Fruit fly (Drosophila melanogaster): ENCODE measurements around the gene CG13358.

Gene CG13358

DNA sequence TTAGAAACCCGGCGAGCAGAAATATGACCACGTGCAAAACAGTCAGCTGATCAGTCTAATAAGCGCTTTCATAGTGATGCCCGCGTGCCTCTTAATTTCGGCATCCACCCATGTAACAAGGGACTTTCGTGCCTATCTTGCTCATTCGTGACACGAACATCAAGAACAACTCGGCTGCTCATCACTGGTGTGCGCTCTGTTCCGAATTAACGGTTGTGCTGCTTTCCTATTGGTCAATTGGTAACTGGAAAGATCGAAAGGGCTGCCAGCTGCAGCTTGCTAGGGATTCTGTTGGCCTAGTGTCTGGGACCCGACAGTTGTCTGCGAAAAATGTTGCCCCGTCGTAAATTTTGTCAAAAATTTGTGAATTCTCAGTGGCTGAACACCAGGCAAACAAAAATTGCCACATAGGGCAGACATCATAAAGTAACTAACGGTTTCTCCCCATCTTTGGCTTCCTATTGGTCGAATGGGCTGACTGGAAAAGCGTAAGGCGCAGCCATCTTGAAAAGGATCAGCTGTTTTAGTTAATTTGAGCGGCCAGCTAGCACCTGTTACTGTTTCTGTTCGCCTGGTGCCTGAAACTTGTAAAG is 8.2 kb downstream of the CG13358 start:
- TF ChIP-seq insv (optimal IDR thresholded peaks at IDR 0.05) (no peak), h (optimal IDR thresholded peaks at IDR 0.05) (no peak), Myc (optimal IDR thresholded peaks at IDR 0.05) (no peak), ttk (optimal IDR thresholded peaks at IDR 0.05) (no peak), Sin3A (optimal IDR thresholded peaks at IDR 0.05) (no peak), psq (optimal IDR thresholded peaks at IDR 0.05) (no peak)

DNA sequence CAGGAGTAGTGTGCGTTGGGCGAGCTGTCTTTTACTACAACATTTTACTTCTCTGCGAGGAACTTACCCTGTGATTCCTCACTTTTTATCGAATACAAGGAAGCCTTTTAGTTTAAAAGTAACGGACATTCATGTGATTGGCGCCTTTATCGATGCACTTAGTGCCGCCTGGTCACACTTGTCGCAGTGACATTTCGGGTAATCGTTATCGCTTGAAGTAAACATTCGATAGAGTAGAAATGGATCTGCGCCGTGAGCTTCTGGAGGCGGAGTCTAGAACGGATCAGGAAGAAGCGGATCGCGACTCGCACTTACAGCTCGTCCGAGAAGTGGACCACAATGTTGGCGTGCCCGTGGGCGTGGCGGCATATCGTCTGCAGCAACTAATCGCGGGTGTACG is 11.8 kb downstream of the CG13358 start, which contains the start of gene CG16989:
Gene CG16989, plus strand, starts transcription at position 225 of the 400 bp plus-strand sequence.
- TF ChIP-seq ttk (optimal IDR thresholded peaks at IDR 0.05) = no peak
- TF ChIP-seq h (optimal IDR thresholded peaks at IDR 0.05) = no peak
- no peak for TF ChIP-seq Sin3A (optimal IDR thresholded peaks at IDR 0.05)
- no peak for TF ChIP-seq psq (optimal IDR thresholded peaks at IDR 0.05)
- TF ChIP-seq Myc (optimal IDR thresholded peaks at IDR 0.05) = no peak
- no peak for TF ChIP-seq insv (optimal IDR thresholded peaks at IDR 0.05)

DNA sequence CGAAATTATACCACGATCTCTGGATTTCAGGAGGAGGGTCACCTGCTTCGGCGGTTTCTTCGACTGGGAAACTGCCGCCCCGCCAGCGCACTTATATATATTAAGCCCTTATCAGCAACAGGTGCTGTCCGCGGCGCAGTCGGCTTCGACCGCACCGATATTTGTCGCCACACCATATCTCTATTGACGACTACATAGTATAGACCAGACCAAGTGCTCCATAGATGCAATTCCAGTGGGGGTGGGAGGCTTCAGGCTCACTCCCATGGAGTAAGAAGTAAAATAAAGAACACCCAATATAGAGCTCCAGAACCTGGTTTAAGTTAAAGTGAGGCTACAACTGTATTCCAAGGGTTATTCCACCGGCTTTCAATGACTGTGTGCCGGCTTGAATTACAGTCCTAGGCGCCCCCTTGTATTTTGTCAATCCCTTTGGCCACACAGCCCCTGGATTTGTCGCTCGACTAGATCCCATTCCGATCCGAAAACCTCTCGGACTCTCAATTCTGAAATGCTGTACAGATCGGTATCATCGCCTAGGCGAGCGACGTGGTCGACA is 14.6 kb downstream of the CG13358 start, which contains the start of gene CG13360:
Gene CG13360, minus strand, starts transcription at position 51 of the 559 bp plus-strand sequence.
- TF ChIP-seq ttk (optimal IDR thresholded peaks at IDR 0.05) (no peak), Myc (optimal IDR thresholded peaks at IDR 0.05) (no peak), psq (optimal IDR thresholded peaks at IDR 0.05) (no peak), insv (optimal IDR thresholded peaks at IDR 0.05) (no peak), h (optimal IDR thresholded peaks at IDR 0.05) (no peak), Sin3A (optimal IDR thresholded peaks at IDR 0.05) (no peak)

DNA sequence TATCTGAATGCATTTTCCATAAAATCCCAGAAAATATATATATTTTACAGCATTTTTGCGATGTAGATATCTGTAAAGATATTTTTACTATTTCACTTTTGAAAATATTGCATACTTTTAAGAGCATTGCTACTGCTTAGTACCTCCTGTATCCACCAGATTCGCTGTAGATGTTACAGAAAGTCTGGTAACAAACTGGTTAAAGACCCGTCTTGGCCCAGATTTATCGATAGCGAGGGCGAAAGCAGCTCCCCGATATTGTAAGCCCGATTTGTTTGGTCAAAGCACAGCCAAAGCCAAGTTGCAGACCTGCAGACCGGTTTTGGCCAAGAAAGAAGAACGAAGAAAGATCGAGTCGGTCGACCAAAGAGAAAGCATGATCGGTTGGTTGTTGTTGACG is 20.3 kb downstream of the CG13358 start, which contains the start of gene tw:
Gene tw, plus strand, starts transcription at position 291 of the 400 bp plus-strand sequence.
- TF ChIP-seq h (optimal IDR thresholded peaks at IDR 0.05) (no peak), Myc (optimal IDR thresholded peaks at IDR 0.05) (no peak), Sin3A (optimal IDR thresholded peaks at IDR 0.05) (no peak), ttk (optimal IDR thresholded peaks at IDR 0.05) (no peak), insv (optimal IDR thresholded peaks at IDR 0.05) (no peak), psq (optimal IDR thresholded peaks at IDR 0.05) (no peak)

DNA sequence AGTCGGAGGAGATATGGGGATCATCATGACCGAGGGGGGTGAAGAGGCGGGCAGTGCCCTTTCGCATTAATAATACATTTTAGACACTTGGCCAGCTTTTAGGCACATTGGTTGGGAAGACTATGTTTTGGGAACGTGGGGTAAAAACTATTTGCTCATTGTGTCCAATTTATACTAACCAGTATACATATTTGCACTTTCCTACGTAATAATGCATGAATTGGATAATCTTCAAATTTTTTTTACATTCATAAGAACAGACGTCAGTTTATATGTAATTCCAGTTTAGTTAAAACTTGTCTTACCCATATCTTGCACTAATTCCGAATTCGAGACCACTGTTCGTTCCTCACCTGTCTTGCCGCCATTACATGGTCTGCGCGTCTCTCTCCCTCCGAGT is 25.4 kb downstream of the CG13358 start:
- no peak for TF ChIP-seq psq (optimal IDR thresholded peaks at IDR 0.05)
- TF ChIP-seq ttk (optimal IDR thresholded peaks at IDR 0.05) = no peak
- TF ChIP-seq h (optimal IDR thresholded peaks at IDR 0.05) = no peak
- no peak for TF ChIP-seq Myc (optimal IDR thresholded peaks at IDR 0.05)
- TF ChIP-seq insv (optimal IDR thresholded peaks at IDR 0.05) = no peak
- no peak for TF ChIP-seq Sin3A (optimal IDR thresholded peaks at IDR 0.05)

DNA sequence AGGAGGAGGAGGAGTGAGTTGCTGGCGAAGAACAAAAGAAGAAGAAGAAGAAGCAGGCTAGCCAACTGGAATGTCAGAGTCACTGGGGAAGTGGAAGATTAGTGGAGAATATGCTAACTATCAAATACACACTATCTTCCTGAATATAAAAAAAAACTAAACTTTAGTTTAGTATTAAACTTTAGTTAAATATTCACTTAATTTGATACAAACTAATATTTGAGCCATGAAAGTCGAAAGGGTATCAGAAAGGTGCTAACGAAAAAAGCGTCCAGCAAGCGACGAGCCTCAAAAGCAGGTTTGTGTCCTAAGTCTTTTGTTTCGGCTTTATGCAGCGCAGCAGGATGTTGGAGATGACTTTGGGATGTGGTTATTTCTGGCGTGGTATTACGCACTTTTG is 29.5 kb downstream of the CG13358 start:
- no peak for TF ChIP-seq Sin3A (optimal IDR thresholded peaks at IDR 0.05)
- TF ChIP-seq Myc (optimal IDR thresholded peaks at IDR 0.05) = no peak
- no peak for TF ChIP-seq insv (optimal IDR thresholded peaks at IDR 0.05)
- TF ChIP-seq h (optimal IDR thresholded peaks at IDR 0.05) = no peak
- TF ChIP-seq psq (optimal IDR thresholded peaks at IDR 0.05) = no peak
- no peak for TF ChIP-seq ttk (optimal IDR thresholded peaks at IDR 0.05)

DNA sequence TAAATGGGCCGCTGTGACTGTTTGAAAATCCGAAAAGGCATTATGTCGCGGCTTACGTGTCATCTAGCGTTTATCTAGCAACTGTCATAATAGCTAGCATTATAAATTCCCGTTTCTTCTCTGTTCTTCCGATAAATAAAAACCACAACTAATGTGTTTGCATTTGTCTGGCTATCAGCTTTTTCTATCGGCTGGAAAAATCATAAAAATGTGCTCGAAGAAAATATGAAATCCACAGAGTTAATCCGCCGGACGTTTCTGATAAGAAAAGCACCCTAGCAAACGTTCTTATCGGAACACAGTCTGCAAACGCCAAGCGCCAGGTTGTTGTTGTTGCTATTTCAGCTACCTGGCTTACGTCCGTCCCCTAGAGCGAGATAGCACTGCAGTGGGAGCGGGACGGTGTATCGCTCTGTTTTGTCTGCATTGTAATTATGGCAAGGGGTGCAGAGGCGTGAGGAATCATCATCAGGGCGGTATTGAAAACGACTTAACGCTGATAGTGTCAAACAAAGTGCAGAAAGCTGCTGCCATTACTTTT is 30.5 kb downstream of the CG13358 start:
- TF ChIP-seq ttk (optimal IDR thresholded peaks at IDR 0.05) (no peak), Myc (optimal IDR thresholded peaks at IDR 0.05) (no peak), Sin3A (optimal IDR thresholded peaks at IDR 0.05) (no peak)

DNA sequence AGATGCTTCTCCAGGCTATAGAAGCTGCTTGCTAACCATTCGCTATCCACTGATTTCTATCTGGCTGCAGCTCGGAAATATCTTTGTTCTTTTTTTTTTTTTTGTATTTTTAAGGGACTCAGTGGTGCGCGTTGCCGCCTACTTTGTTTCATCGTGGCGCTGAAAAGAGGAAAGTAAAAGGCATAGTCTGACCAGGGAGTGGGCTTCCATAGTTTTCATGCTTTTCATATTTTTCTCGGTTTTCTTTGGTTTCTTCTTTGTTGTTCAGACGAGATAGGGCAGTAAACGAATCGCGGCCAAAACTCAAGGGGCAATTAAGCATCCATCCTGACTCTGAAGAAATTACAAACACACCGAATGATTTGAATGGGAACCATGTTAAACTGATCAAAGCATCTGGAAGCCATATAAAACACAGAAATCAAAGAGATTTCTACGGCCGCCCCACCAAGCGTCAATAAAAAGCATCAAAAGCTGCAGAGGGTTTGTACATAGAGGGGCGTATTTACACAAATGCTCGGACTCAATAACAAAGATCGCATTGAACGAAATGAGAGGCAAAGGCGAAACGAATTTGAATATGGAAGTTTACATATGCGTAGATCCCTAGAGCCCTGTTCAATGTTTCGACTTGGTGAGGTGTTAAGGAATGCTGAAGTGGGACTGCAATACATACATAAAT is 32.3 kb downstream of the CG13358 start:
- TF ChIP-seq Sin3A (optimal IDR thresholded peaks at IDR 0.05) = no peak
- TF ChIP-seq psq (optimal IDR thresholded peaks at IDR 0.05) = no peak

DNA sequence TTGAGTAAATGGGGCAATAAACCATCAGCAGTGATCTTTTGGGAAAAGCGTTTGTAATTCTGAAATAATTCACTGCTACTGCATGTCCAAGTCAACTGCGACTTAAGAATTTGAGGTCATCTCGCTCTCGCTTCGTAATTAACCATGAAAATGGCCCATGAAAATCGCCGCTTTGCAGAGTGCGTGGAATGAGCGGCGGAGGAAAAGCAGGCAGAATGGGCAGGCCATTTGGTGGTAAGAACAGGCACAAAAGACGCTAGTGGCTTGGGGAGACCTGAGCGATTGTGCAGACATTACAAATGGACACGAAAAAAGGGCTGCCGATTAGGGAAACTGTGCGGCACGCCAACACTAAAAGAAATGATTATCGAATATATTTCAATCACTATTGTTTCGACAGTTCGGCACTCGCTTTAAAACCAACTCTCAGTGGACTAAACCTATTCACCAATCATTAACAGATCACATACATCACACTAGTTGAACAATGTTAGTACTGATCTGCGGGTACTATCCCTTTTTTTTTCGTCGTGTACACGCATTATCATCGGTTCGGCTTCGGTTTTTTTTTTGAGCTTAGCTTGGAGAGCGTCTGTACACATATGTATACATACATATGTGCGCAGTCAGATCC is 33.2 kb downstream of the CG13358 start:
- no peak for TF ChIP-seq psq (optimal IDR thresholded peaks at IDR 0.05)
- TF ChIP-seq Sin3A (optimal IDR thresholded peaks at IDR 0.05) = no peak
- no peak for TF ChIP-seq insv (optimal IDR thresholded peaks at IDR 0.05)
- TF ChIP-seq ttk (optimal IDR thresholded peaks at IDR 0.05) = no peak
- TF ChIP-seq h (optimal IDR thresholded peaks at IDR 0.05) = no peak
- no peak for TF ChIP-seq Myc (optimal IDR thresholded peaks at IDR 0.05)

DNA sequence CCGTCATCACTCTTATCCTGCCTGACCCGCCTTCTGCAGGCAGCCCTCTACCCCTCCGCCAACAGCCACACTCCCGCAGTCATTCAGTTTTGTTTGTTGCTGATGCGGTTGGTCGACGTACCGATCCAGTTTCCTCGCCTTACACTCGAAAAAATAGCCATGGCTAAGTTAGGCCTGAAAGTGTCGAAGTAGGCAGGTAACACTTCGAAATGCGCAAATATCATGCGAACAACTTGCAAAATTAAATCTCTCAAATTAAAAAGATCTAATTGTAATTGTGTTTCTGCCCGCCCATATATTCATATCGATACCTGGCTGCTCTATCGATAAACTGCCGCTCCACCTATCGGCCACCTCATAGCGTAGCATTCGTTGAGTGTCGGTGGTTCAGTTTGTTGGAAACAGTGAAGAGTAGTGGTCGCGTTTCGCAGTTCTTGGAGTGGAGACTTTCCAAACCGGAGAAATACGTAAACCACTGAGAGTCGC is 35.0 kb downstream of the CG13358 start, which contains the start of gene fz3:
Gene fz3, plus strand, starts transcription at position 307 of the 486 bp plus-strand sequence.
- TF ChIP-seq ttk (optimal IDR thresholded peaks at IDR 0.05) = no peak
- TF ChIP-seq psq (optimal IDR thresholded peaks at IDR 0.05) = no peak
- TF ChIP-seq insv (optimal IDR thresholded peaks at IDR 0.05) = no peak

DNA sequence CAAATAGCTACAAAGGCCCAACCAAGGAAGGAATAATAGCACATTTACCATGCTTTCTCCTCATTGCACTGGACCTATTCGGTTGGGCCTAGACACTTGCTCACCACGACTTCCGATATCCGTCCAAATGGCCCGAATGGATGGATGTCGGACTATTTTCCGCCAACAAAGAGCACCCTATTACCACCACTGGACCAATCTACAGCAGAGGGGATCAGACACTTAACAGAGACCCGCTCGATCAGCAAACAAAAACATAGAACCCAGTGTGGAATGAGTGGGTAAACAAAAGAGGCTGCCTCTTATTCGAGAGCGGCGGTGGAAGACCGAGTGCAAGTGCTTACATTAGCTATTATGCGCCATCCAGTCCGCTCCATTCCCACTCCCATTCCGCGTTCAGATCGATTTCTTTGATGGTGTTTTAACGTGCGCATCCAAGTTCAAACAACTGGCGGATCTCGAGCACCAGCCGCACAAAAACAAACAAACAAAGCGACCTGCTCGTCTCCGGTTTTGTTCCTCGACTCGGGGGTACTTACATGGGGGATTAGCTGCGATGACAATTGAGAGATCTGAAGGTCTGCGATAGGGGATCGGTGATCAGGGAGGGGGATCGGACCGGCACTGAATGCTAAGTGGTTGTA is 36.1 kb downstream of the CG13358 start:
- TF ChIP-seq insv (optimal IDR thresholded peaks at IDR 0.05) = no peak
- no peak for TF ChIP-seq psq (optimal IDR thresholded peaks at IDR 0.05)
- TF ChIP-seq Myc (optimal IDR thresholded peaks at IDR 0.05) = no peak
- TF ChIP-seq Sin3A (optimal IDR thresholded peaks at IDR 0.05) = no peak
- no peak for TF ChIP-seq ttk (optimal IDR thresholded peaks at IDR 0.05)
- no peak for TF ChIP-seq h (optimal IDR thresholded peaks at IDR 0.05)

Measured in Kc167 (cell line).